Worm (Caenorhabditis elegans) whole organism, midembryonic: Measurements from ENCODE around the gene jmjd-3.3.

ENCODE experiments used
- T22C8.4 ChIP-seq: fragments of 200-800 bp; sonication (Bioruptor generic); IDR thresholded peaks from 2 replicates; pipeline ENCODE4 v1.3.6; 2022; ENCODE audit warnings: missing genetic modification characterization, missing compliant biosample characterization
- cog-1 ChIP-seq: sonication (generic microtip); optimal IDR thresholded peaks from 2 replicates; lab custom pipeline; 2016; ENCODE audit warnings: missing genetic modification characterization, missing compliant biosample characterization
- flt-1 ChIP-seq: fragments of 200-800 bp; sonication (Bioruptor generic); IDR thresholded peaks from 2 replicates; pipeline ENCODE4 v1.3.6; 2022; ENCODE audit warnings: missing genetic modification characterization, missing compliant biosample characterization
- klf-2 ChIP-seq: fragments of 200-800 bp; sonication (Bioruptor generic); conservative IDR thresholded peaks from 2 replicates; pipeline ENCODE4 v1.3.6; 2022; ENCODE audit warnings: missing genetic modification reagents, missing genetic modification characterization, missing compliant biosample characterization
- med-1 ChIP-seq: sonication (generic microtip); optimal IDR thresholded peaks from 2 replicates; lab custom pipeline; 2017; ENCODE audit warnings: missing genetic modification characterization, mild to moderate bottlenecking, missing compliant biosample characterization, antibody characterized with exemption, missing genetic modification reagents; ENCODE audit not compliant: insufficient read depth
- ref-1 ChIP-seq: fragments of 200-800 bp; sonication (Bioruptor generic); conservative IDR thresholded peaks from 2 replicates; pipeline ENCODE4 v1.3.6; 2022; ENCODE audit warnings: missing genetic modification reagents, missing genetic modification characterization, missing compliant biosample characterization
- tab-1 ChIP-seq: fragments of 200-800 bp; sonication (Bioruptor generic); IDR thresholded peaks from 2 replicates; pipeline ENCODE4 v1.3.6; 2022; ENCODE audit warnings: missing genetic modification characterization, missing compliant biosample characterization
- ztf-23 ChIP-seq: fragments of 200-800 bp; sonication (Bioruptor generic); IDR thresholded peaks from 2 replicates; pipeline ENCODE4 v1.3.6; 2022; ENCODE audit warnings: missing genetic modification reagents, missing genetic modification characterization, missing compliant biosample characterization
- ztf-29 ChIP-seq: fragments of 200-800 bp; sonication (Bioruptor generic); IDR thresholded peaks from 2 replicates; pipeline ENCODE4 v1.3.6; 2022; ENCODE audit warnings: missing genetic modification reagents, missing genetic modification characterization, missing compliant biosample characterization

Gene jmjd-3.3

ce11 chrX:13443283-13443682 lies 7.1 kb downstream of the jmjd-3.3 start:
- TF ChIP-seq cog-1 (tag; lab: Kevin White, UChicago) = no peak
- TF ChIP-seq tab-1 (GFP tag; lab: Robert Waterston, UW) = no peak
- TF ChIP-seq ref-1 (GFP tag; lab: Robert Waterston, UW) = no peak
- TF ChIP-seq ztf-29 (GFP tag; lab: Robert Waterston, UW) = no peak
- TF ChIP-seq ztf-23 (GFP tag; lab: Robert Waterston, UW) = no peak
- TF ChIP-seq med-1 = no peak
- no peak for TF ChIP-seq klf-2 (GFP tag; lab: Robert Waterston, UW)
- no peak for TF ChIP-seq flt-1 (GFP tag; lab: Robert Waterston, UW)

ce11 chrX:13444267-13444666 lies 8.0 kb downstream of the jmjd-3.3 start:
- no peak for TF ChIP-seq ztf-29 (GFP tag; lab: Robert Waterston, UW)
- TF ChIP-seq ref-1 (GFP tag; lab: Robert Waterston, UW) = no peak
- no peak for TF ChIP-seq ztf-23 (GFP tag; lab: Robert Waterston, UW)
- no peak for TF ChIP-seq flt-1 (GFP tag; lab: Robert Waterston, UW)
- TF ChIP-seq T22C8.4 = no peak
- no peak for TF ChIP-seq med-1

- TF ChIP-seq ztf-23 (GFP tag; lab: Robert Waterston, UW) (no peak), flt-1 (GFP tag; lab: Robert Waterston, UW) (no peak), ztf-29 (GFP tag; lab: Robert Waterston, UW) (no peak), tab-1 (GFP tag; lab: Robert Waterston, UW) (no peak), med-1 (no peak), ref-1 (GFP tag; lab: Robert Waterston, UW) (no peak)
Observed at ce11 chrX:13446418-13446817, 10.2 kb downstream of the jmjd-3.3 start, which contains the start of gene set-8. set-8 (plus strand) TSS chrX:13446718.

ce11 chrX:13448665-13449099 lies 12.5 kb downstream of the jmjd-3.3 start:
- TF ChIP-seq klf-2 (GFP tag; lab: Robert Waterston, UW) = 0 out of 2 replicates have a peak, but pooled peaks have one; percentile 47
- peak; percentile 68 for TF ChIP-seq ref-1 (GFP tag; lab: Robert Waterston, UW)
- TF ChIP-seq cog-1 (tag; lab: Kevin White, UChicago) = peak; percentile 55
- TF ChIP-seq ztf-29 (GFP tag; lab: Robert Waterston, UW) = peak; percentile 73
- TF ChIP-seq T22C8.4 = peak; percentile 74
- peak; percentile 83 for TF ChIP-seq flt-1 (GFP tag; lab: Robert Waterston, UW)
- TF ChIP-seq ztf-23 (GFP tag; lab: Robert Waterston, UW) = peak; percentile 92
- TF ChIP-seq tab-1 (GFP tag; lab: Robert Waterston, UW) = peak; percentile 87

DNA sequence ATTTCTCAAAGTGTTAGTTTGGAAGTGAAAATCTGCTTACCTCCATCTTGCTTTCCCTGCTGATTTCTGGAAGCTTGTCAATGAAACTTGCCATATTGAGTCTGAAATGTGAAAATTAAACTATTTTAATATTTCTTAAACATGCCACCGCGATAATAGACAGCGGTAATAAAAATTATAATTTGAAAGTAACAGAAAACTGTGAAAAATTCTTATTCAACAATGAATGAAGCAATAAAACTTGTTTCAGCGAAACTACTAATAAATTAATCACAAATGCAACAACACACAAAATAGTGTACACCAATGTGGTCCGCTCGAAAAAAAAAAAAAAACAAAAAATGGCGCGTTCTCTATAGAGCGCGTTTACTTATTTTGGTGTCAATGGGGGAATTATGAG lies 15.4 kb downstream of the jmjd-3.3 start, which contains the start of gene F02D10.6:
TSS of gene F02D10.6 (minus strand) at position 101 of the 400 bp plus-strand sequence.
- no peak for TF ChIP-seq cog-1 (tag; lab: Kevin White, UChicago)
- no peak for TF ChIP-seq tab-1 (GFP tag; lab: Robert Waterston, UW)
- TF ChIP-seq med-1 = no peak
- no peak for TF ChIP-seq ztf-23 (GFP tag; lab: Robert Waterston, UW)
- TF ChIP-seq T22C8.4 = no peak
- no peak for TF ChIP-seq klf-2 (GFP tag; lab: Robert Waterston, UW)
- TF ChIP-seq ztf-29 (GFP tag; lab: Robert Waterston, UW) = no peak
- TF ChIP-seq ref-1 (GFP tag; lab: Robert Waterston, UW) = no peak
- no peak for TF ChIP-seq flt-1 (GFP tag; lab: Robert Waterston, UW)

DNA sequence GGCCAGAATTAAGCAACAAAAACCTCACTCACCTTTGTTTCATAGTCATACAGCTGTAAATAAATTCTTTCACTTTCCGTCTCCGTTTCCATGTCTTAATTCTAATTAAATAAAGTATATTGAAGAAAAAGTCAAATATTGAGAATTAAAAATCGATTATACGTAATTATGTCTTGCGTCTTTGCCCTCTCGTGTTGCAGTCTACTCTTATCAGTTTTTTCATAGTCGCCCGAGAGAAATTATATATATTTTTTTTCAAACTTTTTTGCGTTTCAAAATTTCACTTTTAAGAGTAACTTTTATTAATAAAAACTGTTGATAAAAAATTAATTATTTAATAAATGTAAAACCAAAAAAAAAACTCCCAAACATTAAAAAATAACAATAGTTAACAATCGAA lies 20.2 kb downstream of the jmjd-3.3 start, which contains the start of gene flr-1:
TSS of gene flr-1 (minus strand) at position 101 of the 400 bp plus-strand sequence.
- TF ChIP-seq T22C8.4 (no peak), ref-1 (GFP tag; lab: Robert Waterston, UW) (no peak), klf-2 (GFP tag; lab: Robert Waterston, UW) (no peak)

ce11 chrX:13462519-13462918 lies 26.3 kb downstream of the jmjd-3.3 start, which contains the start of gene F02D10.3:
F02D10.3 (minus strand) TSS chrX:13462619.
- no peak for TF ChIP-seq ztf-29 (GFP tag; lab: Robert Waterston, UW)
- TF ChIP-seq tab-1 (GFP tag; lab: Robert Waterston, UW) = no peak
- TF ChIP-seq cog-1 (tag; lab: Kevin White, UChicago) = no peak
- TF ChIP-seq klf-2 (GFP tag; lab: Robert Waterston, UW) = no peak
- no peak for TF ChIP-seq ref-1 (GFP tag; lab: Robert Waterston, UW)
- no peak for TF ChIP-seq med-1
- no peak for TF ChIP-seq ztf-23 (GFP tag; lab: Robert Waterston, UW)
- no peak for TF ChIP-seq T22C8.4
- no peak for TF ChIP-seq flt-1 (GFP tag; lab: Robert Waterston, UW)

ce11 chrX:13463793-13464192 lies 27.6 kb downstream of the jmjd-3.3 start, which contains the start of gene F02D10.2:
F02D10.2 (minus strand) TSS chrX:13463893.
- TF ChIP-seq ztf-23 (GFP tag; lab: Robert Waterston, UW) (no peak), T22C8.4 (no peak), flt-1 (GFP tag; lab: Robert Waterston, UW) (no peak), cog-1 (tag; lab: Kevin White, UChicago) (no peak), tab-1 (GFP tag; lab: Robert Waterston, UW) (no peak), ztf-29 (GFP tag; lab: Robert Waterston, UW) (no peak), ref-1 (GFP tag; lab: Robert Waterston, UW) (no peak), klf-2 (GFP tag; lab: Robert Waterston, UW) (no peak), med-1 (no peak)

ce11 chrX:13466926-13467866 lies 31.0 kb downstream of the jmjd-3.3 start, which contains the start of gene col-183:
col-183 (minus strand) TSS chrX:13467764.
- no peak for TF ChIP-seq cog-1 (tag; lab: Kevin White, UChicago)
- TF ChIP-seq ref-1 (GFP tag; lab: Robert Waterston, UW) = no peak
- TF ChIP-seq flt-1 (GFP tag; lab: Robert Waterston, UW) = no peak
- TF ChIP-seq ztf-29 (GFP tag; lab: Robert Waterston, UW) = no peak
- TF ChIP-seq T22C8.4 = no peak
- no peak for TF ChIP-seq med-1
- no peak for TF ChIP-seq klf-2 (GFP tag; lab: Robert Waterston, UW)
- no peak for TF ChIP-seq tab-1 (GFP tag; lab: Robert Waterston, UW)
- no peak for TF ChIP-seq ztf-23 (GFP tag; lab: Robert Waterston, UW)
